Worm (Caenorhabditis elegans) whole organism, early embryonic: ENCODE measurements around the gene E02H4.2.

Experiments used
- B0310.2 ChIP-seq: sonication (generic microtip); optimal IDR thresholded peaks from 2 replicates; lab custom pipeline; 2016; ENCODE audit warnings: mild to moderate bottlenecking, missing genetic modification characterization, missing compliant biosample characterization
- ama-1 ChIP-seq: fragments of 150-350 bp; optimal IDR thresholded peaks from 2 replicates; lab custom pipeline; 2014
- ceh-36 ChIP-seq: sonication (generic microtip); optimal IDR thresholded peaks from 2 replicates; lab custom pipeline; 2016; ENCODE audit warnings: missing genetic modification characterization, inconsistent platforms, missing compliant biosample characterization
- flt-1 ChIP-seq: fragments of 200-800 bp; sonication (Bioruptor generic); IDR thresholded peaks from 2 replicates; pipeline ENCODE4 v1.3.6; 2022; ENCODE audit warnings: missing genetic modification characterization, missing compliant biosample characterization
- sea-1 ChIP-seq: fragments of 200-800 bp; sonication (Bioruptor generic); conservative IDR thresholded peaks from 2 replicates; pipeline ENCODE4 v1.3.6; 2022; ENCODE audit warnings: missing genetic modification characterization, missing compliant biosample characterization

DNA sequence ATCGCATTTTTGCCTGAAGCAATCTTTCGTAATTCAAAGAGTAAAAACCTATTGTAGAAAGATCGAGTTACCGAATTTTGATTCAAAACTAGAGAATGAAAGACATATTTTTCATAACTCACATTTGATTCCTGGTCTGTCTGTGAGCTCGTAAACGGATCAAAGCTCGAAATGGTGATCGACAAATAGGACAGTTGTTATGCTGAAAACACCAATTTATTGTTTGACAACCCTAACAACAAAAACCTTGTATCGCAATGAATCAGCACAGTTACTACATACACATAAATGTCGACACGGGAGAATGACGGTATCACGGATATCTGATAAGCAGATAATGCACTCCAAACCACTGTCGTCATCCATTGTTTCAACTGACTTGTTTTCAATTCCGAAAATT, 28.2 kb upstream of the E02H4.2 start:
- TF ChIP-seq sea-1 (GFP tag; lab: Robert Waterston, UW) (no peak), flt-1 (GFP tag; lab: Robert Waterston, UW) (no peak), B0310.2 (no peak), ceh-36 (no peak), ama-1 (lab: Kevin White, UChicago) (no peak)
